Fruit fly (Drosophila melanogaster) whole organism, embryonic: ENCODE measurements around the gene Pex2.
A peak's percentile ranks its signal among the peaks of the same experiment; 100 is the strongest.

Source experiments
- CG12769 ChIP-seq: fragments of 200-800 bp; sonication (Bioruptor generic); optimal IDR thresholded peaks from 2 replicates; lab custom pipeline; 2019; ENCODE audit warnings: missing biosample characterization, mild to moderate bottlenecking, missing genetic modification characterization, moderate library complexity
- CG13894 ChIP-seq: fragments of 200-800 bp; sonication (Bioruptor generic); optimal IDR thresholded peaks from 3 replicates; lab custom pipeline; 2018; ENCODE audit warnings: missing biosample characterization, mild to moderate bottlenecking, missing genetic modification characterization, moderate library complexity
- CG34224 ChIP-seq: fragments of 200-800 bp; sonication (Bioruptor generic); IDR thresholded peaks from 3 replicates; pipeline ENCODE4 v1.3.6; 2022; ENCODE audit warnings: missing biosample characterization, missing genetic modification characterization; ENCODE audit not compliant: partially characterized antibody
- CG34422 ChIP-seq: fragments of 200-800 bp; sonication (Bioruptor generic); IDR thresholded peaks from 3 replicates; pipeline ENCODE4 v1.3.6; 2022; ENCODE audit warnings: missing biosample characterization, missing genetic modification characterization
- CG4282 ChIP-seq: fragments of 200-800 bp; sonication (Bioruptor generic); optimal IDR thresholded peaks from 2 replicates; lab custom pipeline; 2016; ENCODE audit warnings: missing biosample characterization, missing genetic modification characterization
- CG4404 ChIP-seq: fragments of 200-800 bp; sonication (Bioruptor generic); IDR thresholded peaks from 2 replicates; pipeline ENCODE4 v1.3.6; 2022; ENCODE audit warnings: missing biosample characterization, missing genetic modification characterization
- CG6654 ChIP-seq: fragments of 200-800 bp; sonication (Bioruptor generic); optimal IDR thresholded peaks from 2 replicates; lab custom pipeline; 2017; ENCODE audit warnings: missing biosample characterization, mild to moderate bottlenecking, missing genetic modification characterization
- CG7556 ChIP-seq: fragments of 200-800 bp; sonication (Bioruptor generic); optimal IDR thresholded peaks from 2 replicates; lab custom pipeline; 2017; ENCODE audit warnings: missing biosample characterization, mild to moderate bottlenecking, missing genetic modification characterization
- CG7786 ChIP-seq: fragments of 200-800 bp; sonication (Bioruptor generic); optimal IDR thresholded peaks from 2 replicates; lab custom pipeline; 2016; ENCODE audit warnings: missing biosample characterization, missing genetic modification characterization
- CG8924 ChIP-seq: fragments of 200-800 bp; optimal IDR thresholded peaks from 3 replicates; lab custom pipeline; 2019; ENCODE audit warnings: missing biosample characterization, mild to moderate bottlenecking, missing genetic modification characterization, moderate library complexity
- CkIIα-i1 ChIP-seq: fragments of 200-800 bp; sonication (Bioruptor generic); IDR thresholded peaks from 2 replicates; pipeline ENCODE4 v1.3.6; 2022; ENCODE audit warnings: missing biosample characterization, missing genetic modification characterization
- CrebB ChIP-seq: fragments of 200-800 bp; sonication (Bioruptor generic); optimal IDR thresholded peaks from 3 replicates; lab custom pipeline; 2018; ENCODE audit warnings: missing biosample characterization, mild to moderate bottlenecking, missing genetic modification characterization
- Ets65A ChIP-seq: fragments of 200-800 bp; sonication (Bioruptor generic); peaks from one replicate; lab custom pipeline; 2016; ENCODE audit warnings: missing biosample characterization, missing genetic modification characterization
- Ets97D ChIP-seq: fragments of 200-800 bp; sonication (Bioruptor generic); optimal IDR thresholded peaks from 3 replicates; lab custom pipeline; 2016; ENCODE audit warnings: missing biosample characterization, missing genetic modification characterization
- H2.0 ChIP-seq: fragments of 200-800 bp; sonication (Bioruptor generic); IDR thresholded peaks from 2 replicates; pipeline ENCODE4 v1.3.6; 2022; ENCODE audit warnings: missing biosample characterization, missing genetic modification characterization
- Hey ChIP-seq: fragments of 200-800 bp; sonication (Bioruptor generic); optimal IDR thresholded peaks from 3 replicates; lab custom pipeline; 2018; ENCODE audit warnings: missing biosample characterization, mild to moderate bottlenecking, missing genetic modification characterization
- Kr ChIP-seq: fragments of 200-800 bp; sonication (Bioruptor generic); optimal IDR thresholded peaks from 2 replicates; lab custom pipeline; 2017; ENCODE audit warnings: missing biosample characterization, mild to moderate bottlenecking, missing genetic modification characterization
- Side ChIP-seq: fragments of 200-800 bp; sonication (Bioruptor generic); optimal IDR thresholded peaks from 2 replicates; lab custom pipeline; 2016; ENCODE audit warnings: missing biosample characterization, missing genetic modification characterization
- Six4 ChIP-seq: fragments of 200-800 bp; sonication (Bioruptor generic); optimal IDR thresholded peaks from 2 replicates; lab custom pipeline; 2016; ENCODE audit warnings: missing biosample characterization, missing genetic modification characterization
- Ssrp ChIP-seq: fragments of 200-800 bp; sonication (Bioruptor generic); optimal IDR thresholded peaks from 2 replicates; lab custom pipeline; 2018; ENCODE audit warnings: missing biosample characterization, mild to moderate bottlenecking, missing genetic modification characterization, moderate library complexity
- TFAM ChIP-seq: fragments of 200-800 bp; sonication (Bioruptor generic); optimal IDR thresholded peaks from 2 replicates; lab custom pipeline; 2017; ENCODE audit warnings: missing biosample characterization, missing genetic modification characterization, inconsistent platforms
- YL-1 ChIP-seq: fragments of 200-800 bp; sonication (Bioruptor generic); optimal IDR thresholded peaks from 3 replicates; lab custom pipeline; 2017; ENCODE audit warnings: missing biosample characterization, mild to moderate bottlenecking, missing genetic modification characterization
- abd-A ChIP-seq: fragments of 200-800 bp; sonication (Bioruptor generic); optimal IDR thresholded peaks from 3 replicates; lab custom pipeline; 2019; ENCODE audit warnings: missing biosample characterization, mild to moderate bottlenecking, missing genetic modification characterization, moderate library complexity
- corto ChIP-seq: fragments of 200-800 bp; sonication (Bioruptor generic); optimal IDR thresholded peaks from 2 replicates; lab custom pipeline; 2016; ENCODE audit warnings: missing biosample characterization, mild to moderate bottlenecking, missing genetic modification characterization, moderate library complexity
- crp ChIP-seq, 2 experiments: fragments of 200-800 bp; sonication (Bioruptor generic); optimal IDR thresholded peaks; 2 replicates in 1 of 2; 3 replicates in 1 of 2; lab custom pipeline; 2017; ENCODE audit warnings: missing biosample characterization in 2 of 2, missing genetic modification characterization in 2 of 2, mild to moderate bottlenecking in 1 of 2, moderate library complexity in 1 of 2
- dpn ChIP-seq, 2 experiments: fragments of 200-800 bp; sonication (Bioruptor generic); optimal IDR thresholded peaks; 3 replicates each; lab custom pipeline; 2016; ENCODE audit warnings: missing biosample characterization in 2 of 2, missing genetic modification characterization in 2 of 2
- en ChIP-seq: fragments of 200-800 bp; sonication (Bioruptor generic); optimal IDR thresholded peaks from 2 replicates; lab custom pipeline; 2016; ENCODE audit warnings: missing biosample characterization, missing genetic modification characterization
- eve ChIP-seq, 2 experiments: fragments of >200 bp; optimal IDR thresholded peaks; 2 replicates each; lab custom pipeline; 2017; ENCODE audit warnings: missing biosample characterization in 2 of 2, missing genetic modification characterization in 2 of 2
- gcm2 ChIP-seq: fragments of 200-800 bp; sonication (Bioruptor generic); optimal IDR thresholded peaks from 2 replicates; lab custom pipeline; 2016; ENCODE audit warnings: missing biosample characterization, missing genetic modification characterization
- jigr1 ChIP-seq: fragments of 200-800 bp; sonication (Bioruptor generic); IDR thresholded peaks from 3 replicates; pipeline ENCODE4 v1.3.6; 2022; ENCODE audit warnings: missing biosample characterization, missing genetic modification characterization
- lbe ChIP-seq: fragments of 200-800 bp; sonication (Bioruptor generic); optimal IDR thresholded peaks from 2 replicates; lab custom pipeline; 2016; ENCODE audit warnings: missing biosample characterization, mild to moderate bottlenecking, missing genetic modification characterization
- nau ChIP-seq: fragments of 200-800 bp; sonication (Bioruptor generic); optimal IDR thresholded peaks from 3 replicates; lab custom pipeline; 2017; ENCODE audit warnings: missing biosample characterization, mild to moderate bottlenecking, missing genetic modification characterization, missing genetic modification reagents
- oc ChIP-seq: fragments of 200-800 bp; sonication (Bioruptor generic); optimal IDR thresholded peaks from 2 replicates; lab custom pipeline; 2018; ENCODE audit warnings: missing biosample characterization, mild to moderate bottlenecking, missing genetic modification characterization, moderate library complexity
- phol ChIP-seq: fragments of 200-800 bp; sonication (Bioruptor generic); optimal IDR thresholded peaks from 3 replicates; lab custom pipeline; 2018; ENCODE audit warnings: missing biosample characterization, mild to moderate bottlenecking, missing genetic modification characterization, moderate library complexity
- pros ChIP-seq: fragments of 200-800 bp; sonication (Bioruptor generic); optimal IDR thresholded peaks from 3 replicates; lab custom pipeline; 2019; ENCODE audit warnings: missing biosample characterization, mild to moderate bottlenecking, missing genetic modification characterization, moderate library complexity
- sr ChIP-seq: fragments of 200-800 bp; sonication (Bioruptor generic); IDR thresholded peaks from 3 replicates; pipeline ENCODE4 v1.3.6; 2022; ENCODE audit warnings: missing biosample characterization, missing genetic modification characterization
- vvl ChIP-seq: fragments of 200-800 bp; sonication (Bioruptor generic); IDR thresholded peaks from 2 replicates; pipeline ENCODE4 v1.3.6; 2022; ENCODE audit warnings: missing biosample characterization, missing genetic modification characterization
- zf30C ChIP-seq: fragments of 200-800 bp; sonication (Bioruptor generic); optimal IDR thresholded peaks from 3 replicates; lab custom pipeline; 2018; ENCODE audit warnings: missing biosample characterization, mild to moderate bottlenecking, missing genetic modification characterization

The Pex2 gene

dm6 chr3L:8363266-8363665 lies 24.4 kb downstream of the Pex2 start:
- TF ChIP-seq oc (tag; lab: Kevin White, UChicago): peak; percentile 78
- TF ChIP-seq vvl (GFP tag; lab: Robert Waterston, UW): peak; percentile 76
- TF ChIP-seq Six4: no peak
- TF ChIP-seq CG8924 (tag; lab: Kevin White, UChicago): no peak
- TF ChIP-seq gcm2 (GFP tag; lab: Kevin White, UChicago): no peak
- peak; percentile 39 for TF ChIP-seq CG12769 (tag; lab: Kevin White, UChicago)
- no peak for TF ChIP-seq TFAM (GFP tag; lab: Kevin White, UChicago)
- 0 out of 3 replicates have a peak, but pooled peaks have one; percentile 37 for TF ChIP-seq sr (GFP tag; lab: Robert Waterston, UW)
- TF ChIP-seq CG7556 (GFP tag; lab: Kevin White, UChicago): no peak
- no peak for TF ChIP-seq H2.0 (GFP tag; lab: Robert Waterston, UW)
- TF ChIP-seq abd-A (tag; lab: Kevin White, UChicago): peak; percentile 55
- peak; percentile 97 for TF ChIP-seq pros
- TF ChIP-seq CG13894 (tag; lab: Kevin White, UChicago): no peak
- no peak for TF ChIP-seq CG4404
- TF ChIP-seq Kr (GFP tag; lab: Kevin White, UChicago): no peak

DNA sequence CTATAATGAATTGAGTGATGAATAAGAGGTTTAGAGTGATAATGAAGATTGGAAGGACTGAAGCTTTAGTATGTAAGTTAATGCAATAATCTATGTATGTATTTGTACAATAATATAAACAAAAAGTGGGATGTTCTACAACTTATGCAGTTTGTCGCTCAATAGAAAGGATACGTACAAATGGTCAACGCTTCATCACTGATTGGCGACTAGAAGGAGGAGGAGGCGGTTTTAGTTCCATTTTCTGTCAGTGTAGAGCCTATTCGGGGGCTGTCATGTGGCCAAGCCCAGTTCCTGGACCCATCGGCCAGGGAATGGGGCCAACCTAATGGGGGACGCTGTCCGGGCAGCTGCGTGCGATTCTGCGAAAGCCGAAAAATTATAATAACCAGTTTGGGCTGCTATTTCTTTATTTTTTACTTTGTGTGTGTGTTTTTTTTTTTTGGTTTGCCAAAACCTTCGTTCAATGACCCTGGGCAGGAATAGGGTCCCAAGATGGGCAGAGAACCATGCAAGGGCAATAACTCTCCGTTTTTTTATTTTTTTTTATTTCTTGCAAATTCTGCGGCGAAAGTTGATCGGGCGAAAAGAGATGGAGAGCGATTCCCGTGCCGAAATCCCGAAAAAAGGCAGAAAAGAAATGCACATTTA lies 30.0 kb downstream of the Pex2 start:
- TF ChIP-seq nau: no peak
- TF ChIP-seq CkIIα-i1 (GFP tag; lab: Robert Waterston, UW): no peak
- no peak for TF ChIP-seq Side
- TF ChIP-seq CG34422 (GFP tag; lab: Robert Waterston, UW): no peak
- TF ChIP-seq CG34224 (GFP tag; lab: Robert Waterston, UW): no peak
- TF ChIP-seq Hey (tag; lab: Kevin White, UChicago): no peak
- TF ChIP-seq Ssrp (tag; lab: Kevin White, UChicago): no peak
- no peak for TF ChIP-seq YL-1 (GFP tag; lab: Kevin White, UChicago)
- TF ChIP-seq zf30C: no peak
- no peak for TF ChIP-seq CG4282
- TF ChIP-seq lbe: peak; percentile 42
- no peak for TF ChIP-seq phol (tag; lab: Kevin White, UChicago)
- TF ChIP-seq eve (GFP tag; optimal IDR thresholded peaks at IDR 0.05; lab: Kevin White, UChicago): no peak
- TF ChIP-seq crp (GFP tag; optimal IDR thresholded peaks at IDR 0.05; lab: Kevin White, UChicago): no peak
- TF ChIP-seq jigr1 (GFP tag; lab: Robert Waterston, UW): no peak
- TF ChIP-seq CrebB (tag; lab: Kevin White, UChicago): no peak
- TF ChIP-seq vvl (GFP tag; lab: Robert Waterston, UW): no peak
- TF ChIP-seq dpn (GFP tag; optimal IDR thresholded peaks at IDR 0.05; lab: Kevin White, UChicago): no peak
- TF ChIP-seq CG7786: no peak
- TF ChIP-seq Ets65A (GFP tag; lab: Kevin White, UChicago): peak; percentile 33
- TF ChIP-seq en (GFP tag; lab: Kevin White, UChicago): no peak
- TF ChIP-seq corto (GFP tag; lab: Kevin White, UChicago): peak; percentile 29

DNA sequence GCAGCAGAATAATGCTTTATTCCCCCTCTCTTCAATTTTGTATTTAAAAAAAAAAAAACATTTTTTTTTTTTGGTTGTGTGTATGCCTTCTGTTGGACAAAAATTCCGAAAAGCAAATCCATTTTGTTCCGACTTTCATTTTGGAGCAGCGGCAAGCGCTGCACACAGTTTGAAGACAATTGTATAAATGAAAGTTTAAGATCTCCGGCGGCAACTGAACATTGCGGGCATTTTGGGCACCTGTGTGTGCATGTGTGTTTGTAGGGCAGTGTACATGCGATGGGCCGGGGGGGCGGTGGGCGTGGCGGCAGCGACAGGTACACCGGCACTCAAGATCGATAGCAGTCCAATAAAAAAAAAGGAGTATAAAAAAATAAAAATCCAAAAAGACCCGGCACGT lies 30.6 kb downstream of the Pex2 start:
- TF ChIP-seq Ets97D (GFP tag; lab: Kevin White, UChicago): no peak
- peak; percentile 88 for TF ChIP-seq CG6654 (GFP tag; lab: Kevin White, UChicago)
